Worm (Caenorhabditis elegans) whole organism, late embryonic: ENCODE data around the gene nekl-3.

Experiments
- C08G9.2 ChIP-seq: sonication (generic microtip); optimal IDR thresholded peaks from 2 replicates; lab custom pipeline; 2016; ENCODE audit warnings: mild to moderate bottlenecking, missing genetic modification characterization, moderate library complexity, missing compliant biosample characterization
- F13H6.1 ChIP-seq: sonication (generic microtip); optimal IDR thresholded peaks from 2 replicates; lab custom pipeline; 2016; ENCODE audit warnings: missing genetic modification characterization, missing compliant biosample characterization
- K02D7.2 ChIP-seq: sonication (generic microtip); optimal IDR thresholded peaks from 2 replicates; lab custom pipeline; 2017; ENCODE audit warnings: mild to moderate bottlenecking, missing genetic modification characterization, missing compliant biosample characterization
- K09A11.1 ChIP-seq: sonication (generic microtip); optimal IDR thresholded peaks from 2 replicates; lab custom pipeline; 2017; ENCODE audit warnings: antibody characterized with exemption, mild to moderate bottlenecking, missing genetic modification characterization, missing compliant biosample characterization; ENCODE audit not compliant: insufficient read depth
- T23F11.4 ChIP-seq: fragments of 200-800 bp; sonication (Bioruptor generic); optimal IDR thresholded peaks from 2 replicates; lab custom pipeline; 2018; ENCODE audit warnings: mild to moderate bottlenecking, missing genetic modification characterization, missing compliant biosample characterization
- ahr-1 ChIP-seq: sonication (generic microtip); optimal IDR thresholded peaks from 2 replicates; lab custom pipeline; 2016; ENCODE audit warnings: missing genetic modification characterization, missing compliant biosample characterization
- ceh-2 ChIP-seq: sonication (generic microtip); optimal IDR thresholded peaks from 2 replicates; lab custom pipeline; 2016; ENCODE audit warnings: missing genotype, missing genetic modification characterization, missing compliant biosample characterization
- ceh-24 ChIP-seq: sonication (generic microtip); optimal IDR thresholded peaks from 2 replicates; lab custom pipeline; 2016; ENCODE audit warnings: mild to moderate bottlenecking, missing genetic modification characterization, missing compliant biosample characterization
- ceh-31 ChIP-seq: sonication (generic microtip); optimal IDR thresholded peaks from 2 replicates; lab custom pipeline; 2016; ENCODE audit warnings: missing genetic modification characterization, missing compliant biosample characterization
- ceh-34 ChIP-seq: sonication (generic microtip); optimal IDR thresholded peaks from 2 replicates; lab custom pipeline; 2016; ENCODE audit warnings: mild to moderate bottlenecking, missing genetic modification characterization, missing compliant biosample characterization
- ceh-48 ChIP-seq: sonication (generic microtip); optimal IDR thresholded peaks from 2 replicates; lab custom pipeline; 2016; ENCODE audit warnings: missing genetic modification characterization, inconsistent platforms, missing compliant biosample characterization
- che-1 ChIP-seq: sonication (generic microtip); optimal IDR thresholded peaks from 2 replicates; lab custom pipeline; 2016; ENCODE audit warnings: mild to moderate bottlenecking, missing genetic modification characterization, missing compliant biosample characterization
- dve-1 ChIP-seq: sonication (generic microtip); optimal IDR thresholded peaks from 2 replicates; lab custom pipeline; 2017; ENCODE audit warnings: antibody characterized with exemption, mild to moderate bottlenecking, missing genetic modification characterization, missing compliant biosample characterization
- elt-2 ChIP-seq: sonication (generic microtip); optimal IDR thresholded peaks from 2 replicates; lab custom pipeline; 2016; ENCODE audit warnings: missing genetic modification reagents, missing genetic modification characterization, missing compliant biosample characterization
- fax-1 ChIP-seq: sonication (generic microtip); optimal IDR thresholded peaks from 2 replicates; lab custom pipeline; 2016; ENCODE audit warnings: missing genotype, missing genetic modification characterization, missing compliant biosample characterization
- fkh-10 ChIP-seq: fragments of 150-350 bp; optimal IDR thresholded peaks from 2 replicates; lab custom pipeline; 2014; ENCODE audit warnings: missing biosample characterization, missing genetic modification reagents, missing genetic modification characterization
- hlh-13 ChIP-seq: fragments of 200-800 bp; sonication (Bioruptor generic); optimal IDR thresholded peaks from 2 replicates; lab custom pipeline; 2018; ENCODE audit warnings: mild to moderate bottlenecking, missing genetic modification characterization, missing compliant biosample characterization
- hlh-30 ChIP-seq: sonication (generic microtip); optimal IDR thresholded peaks from 2 replicates; lab custom pipeline; 2017; ENCODE audit warnings: antibody characterized with exemption, missing genetic modification characterization, missing compliant biosample characterization; ENCODE audit not compliant: insufficient read depth
- hlh-8 ChIP-seq: sonication (generic microtip); optimal IDR thresholded peaks from 2 replicates; lab custom pipeline; 2016; ENCODE audit warnings: missing genotype, missing genetic modification characterization, missing compliant biosample characterization
- lim-6 ChIP-seq: sonication (generic microtip); optimal IDR thresholded peaks from 2 replicates; lab custom pipeline; 2016; ENCODE audit warnings: missing genetic modification characterization, missing compliant biosample characterization
- madf-2 ChIP-seq: sonication (generic microtip); optimal IDR thresholded peaks from 2 replicates; lab custom pipeline; 2017; ENCODE audit warnings: missing genetic modification characterization, missing compliant biosample characterization
- mec-3 ChIP-seq: sonication (generic microtip); optimal IDR thresholded peaks from 2 replicates; lab custom pipeline; 2016; ENCODE audit warnings: borderline replicate concordance, missing genetic modification characterization, missing compliant biosample characterization
- pag-3 ChIP-seq: sonication (generic microtip); optimal IDR thresholded peaks from 2 replicates; lab custom pipeline; 2016; ENCODE audit warnings: missing compliant biosample characterization, missing genetic modification characterization, borderline replicate concordance
- pax-1 ChIP-seq: fragments of 150-350 bp; optimal IDR thresholded peaks from 2 replicates; lab custom pipeline; 2014; ENCODE audit warnings: missing biosample characterization, missing genetic modification characterization
- pha-2 ChIP-seq: sonication (generic microtip); optimal IDR thresholded peaks from 2 replicates; lab custom pipeline; 2017; ENCODE audit warnings: mild to moderate bottlenecking, missing genetic modification characterization, missing compliant biosample characterization
- pha-4 ChIP-seq: fragments of 150-350 bp; optimal IDR thresholded peaks from 2 replicates; lab custom pipeline; 2018; ENCODE audit warnings: missing biosample characterization, missing genetic modification reagents, missing genetic modification characterization
- pqm-1 ChIP-seq: sonication (generic microtip); optimal IDR thresholded peaks from 2 replicates; lab custom pipeline; 2016; ENCODE audit warnings: missing genetic modification characterization, missing compliant biosample characterization
- pros-1 ChIP-seq: fragments of 150-350 bp; optimal IDR thresholded peaks from 2 replicates; lab custom pipeline; 2014; ENCODE audit warnings: missing biosample characterization, missing genetic modification reagents, missing genetic modification characterization
- ref-2 ChIP-seq: sonication (generic microtip); optimal IDR thresholded peaks from 2 replicates; lab custom pipeline; 2016; ENCODE audit warnings: missing genetic modification characterization, missing compliant biosample characterization
- rnt-1 ChIP-seq: sonication (generic microtip); optimal IDR thresholded peaks from 2 replicates; lab custom pipeline; 2016; ENCODE audit warnings: missing genetic modification characterization, missing compliant biosample characterization
- syd-9 ChIP-seq: sonication (generic microtip); optimal IDR thresholded peaks from 2 replicates; lab custom pipeline; 2016; ENCODE audit warnings: mild to moderate bottlenecking, missing genetic modification characterization, moderate library complexity, missing compliant biosample characterization
- tbx-2 ChIP-seq: sonication (generic microtip); optimal IDR thresholded peaks from 2 replicates; lab custom pipeline; 2016; ENCODE audit warnings: missing genetic modification characterization, missing compliant biosample characterization
- tbx-7 ChIP-seq: sonication (generic microtip); optimal IDR thresholded peaks from 2 replicates; lab custom pipeline; 2016; ENCODE audit warnings: missing genotype, missing genetic modification characterization, missing compliant biosample characterization
- unc-3 ChIP-seq, 2 experiments: fragments of 200-800 bp in 1 of 2; sonication (Bioruptor generic) in 1 of 2; sonication (generic microtip) in 1 of 2; conservative IDR thresholded peaks in 1 of 2; optimal IDR thresholded peaks in 1 of 2; 2 replicates each; pipeline versions ENCODE4 v1.3.6 to Lab custom; 2016 to 2022; ENCODE audit warnings: missing compliant biosample characterization in 2 of 2, missing genetic modification characterization in 2 of 2, missing genetic modification reagents in 1 of 2
- unc-42 ChIP-seq: sonication (generic microtip); optimal IDR thresholded peaks from 2 replicates; lab custom pipeline; 2016; ENCODE audit warnings: missing genotype, missing genetic modification characterization, missing compliant biosample characterization
- unc-55 ChIP-seq: sonication (generic microtip); optimal IDR thresholded peaks from 2 replicates; lab custom pipeline; 2017; ENCODE audit warnings: missing biosample characterization, missing genetic modification reagents, missing genetic modification characterization
- unc-86 ChIP-seq: sonication (generic microtip); optimal IDR thresholded peaks from 2 replicates; lab custom pipeline; 2016; ENCODE audit warnings: missing genetic modification characterization, missing compliant biosample characterization
- ztf-16 ChIP-seq: sonication (generic microtip); optimal IDR thresholded peaks from 2 replicates; lab custom pipeline; 2017; ENCODE audit warnings: missing genetic modification characterization, missing compliant biosample characterization

The nekl-3 gene

DNA sequence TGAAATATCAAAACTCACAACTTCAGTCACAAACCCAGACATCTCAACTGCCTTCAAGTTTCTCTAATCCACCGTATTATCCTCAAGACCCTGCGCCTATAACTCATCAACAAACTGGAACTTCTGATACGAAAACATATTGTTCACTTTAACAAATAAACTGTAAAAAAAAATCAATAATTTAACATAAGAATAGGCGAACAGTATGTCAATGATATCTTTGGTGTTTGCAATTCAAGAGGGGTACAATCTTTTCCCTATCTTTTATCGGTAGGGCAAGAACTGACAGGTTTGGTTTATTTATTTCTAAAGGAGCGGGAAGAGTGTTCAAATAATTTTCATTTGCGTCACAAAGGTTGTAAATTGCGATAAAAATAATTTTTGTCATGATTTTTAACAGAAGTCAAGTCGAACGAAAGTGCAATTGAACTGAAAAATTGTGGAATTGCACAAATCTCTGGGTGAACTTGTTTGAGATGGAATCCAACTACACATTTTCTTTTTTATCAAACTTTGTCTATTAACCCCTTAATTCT, 28.3 kb downstream of the nekl-3 start (continued):
- peak; percentile 65 for TF ChIP-seq unc-42 (tag; lab: Kevin White, UChicago)
- peak; percentile 67 for TF ChIP-seq ceh-34 (tag; lab: Kevin White, UChicago)
- peak; percentile 64 for TF ChIP-seq elt-2 (tag; lab: Kevin White, UChicago)
- TF ChIP-seq che-1 (tag; lab: Kevin White, UChicago), result no peak
- TF ChIP-seq K09A11.1 (tag; lab: Kevin White, UChicago), result peak; percentile 78
- no peak for TF ChIP-seq lim-6 (tag; lab: Kevin White, UChicago)
- peak; percentile 85 for TF ChIP-seq rnt-1 (tag; lab: Kevin White, UChicago)
- peak; percentile 51 for TF ChIP-seq syd-9
- TF ChIP-seq madf-2 (tag; lab: Kevin White, UChicago), result no peak
- TF ChIP-seq ref-2 (tag; lab: Kevin White, UChicago), result no peak
- TF ChIP-seq mec-3 (tag; lab: Kevin White, UChicago), result no peak
- TF ChIP-seq pqm-1, result peak; percentile 33
- TF ChIP-seq pag-3 (tag; lab: Kevin White, UChicago), result no peak
- TF ChIP-seq ceh-2 (tag; lab: Kevin White, UChicago), result no peak
- TF ChIP-seq C08G9.2, result no peak
- peak; percentile 20 for TF ChIP-seq pax-1 (tag; lab: Kevin White, UChicago)
- TF ChIP-seq unc-3 (GFP tag; conservative IDR thresholded peaks at IDR 0.05; lab: Robert Waterston, UW), result peak; percentile 9; the same call in 1 of the 2 replicates
- peak; percentile 55 for TF ChIP-seq unc-3 (tag; optimal IDR thresholded peaks at IDR 0.05; lab: Kevin White, UChicago)
- peak; percentile 96 for TF ChIP-seq dve-1
- no peak for TF ChIP-seq ahr-1
- no peak for TF ChIP-seq ceh-24 (tag; lab: Kevin White, UChicago)
- TF ChIP-seq hlh-13 (GFP tag; lab: Kevin White, UChicago), result no peak
- TF ChIP-seq ztf-16 (tag; lab: Kevin White, UChicago), result no peak
- peak; percentile 64 for TF ChIP-seq ceh-31 (tag; lab: Kevin White, UChicago)
- TF ChIP-seq fax-1 (tag; lab: Kevin White, UChicago), result no peak

DNA sequence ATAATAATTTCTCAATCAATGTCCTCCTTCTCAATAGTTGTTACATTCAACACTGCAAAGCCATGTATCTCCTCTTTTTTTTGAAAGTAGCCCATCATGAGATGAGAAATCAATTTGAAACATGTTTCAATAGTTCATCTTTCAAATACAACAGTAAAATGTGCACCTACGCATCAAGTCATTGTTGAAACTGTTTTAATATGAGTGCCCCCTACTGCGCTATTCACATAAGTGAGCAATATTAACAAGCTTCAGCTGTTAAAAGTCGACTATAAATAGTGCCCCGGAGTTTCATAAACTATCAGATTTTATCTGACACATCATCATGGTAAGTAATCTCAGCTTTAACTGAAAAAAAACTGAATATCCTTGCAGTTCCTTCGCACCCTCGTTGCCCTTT, 30.8 kb downstream of the nekl-3 start, which contains the start of the genes nspc-15 and F19H6.6:
nspc-15 (plus strand) TSS at position 301 of the 400 bp plus-strand sequence.
F19H6.6 (plus strand) TSS at position 384 of the 400 bp plus-strand sequence.
- no peak for TF ChIP-seq pha-2 (tag; lab: Kevin White, UChicago)
- no peak for TF ChIP-seq ahr-1
- TF ChIP-seq ceh-2 (tag; lab: Kevin White, UChicago), result no peak
- TF ChIP-seq pqm-1, result no peak
- TF ChIP-seq unc-86 (tag; lab: Kevin White, UChicago), result no peak
- TF ChIP-seq dve-1, result no peak
- TF ChIP-seq ref-2 (tag; lab: Kevin White, UChicago), result no peak
- TF ChIP-seq hlh-8, result no peak
- no peak for TF ChIP-seq unc-55
- no peak for TF ChIP-seq ceh-48 (tag; lab: Kevin White, UChicago)
- no peak for TF ChIP-seq fax-1 (tag; lab: Kevin White, UChicago)
- no peak for TF ChIP-seq tbx-7
- no peak for TF ChIP-seq C08G9.2
- no peak for TF ChIP-seq pax-1 (tag; lab: Kevin White, UChicago)
- TF ChIP-seq T23F11.4 (GFP tag; lab: Kevin White, UChicago), result no peak

DNA sequence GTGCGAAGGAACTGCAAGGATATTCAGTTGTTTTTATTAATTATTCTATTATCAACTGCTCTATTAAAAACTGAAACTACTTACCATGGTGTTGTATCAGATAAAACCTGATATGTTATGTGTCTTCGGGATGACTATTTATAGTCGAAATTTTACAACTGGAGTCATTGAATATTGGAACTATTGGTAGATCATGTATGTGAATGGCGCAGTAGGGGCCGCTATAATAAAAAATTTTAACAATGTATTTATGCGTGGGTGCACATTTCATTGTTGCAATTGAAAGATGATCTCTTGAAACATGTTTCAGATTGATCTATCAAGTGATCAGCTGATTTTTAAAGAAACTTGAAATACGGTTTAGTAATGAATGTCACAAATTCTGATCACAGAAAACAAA, 32.3 kb downstream of the nekl-3 start, which contains the start of gene nspc-14:
nspc-14 (minus strand) TSS at position 101 of the 400 bp plus-strand sequence.
- no peak for TF ChIP-seq dve-1
- no peak for TF ChIP-seq pros-1
- no peak for TF ChIP-seq hlh-30
- TF ChIP-seq fkh-10, result no peak
- TF ChIP-seq lim-6 (tag; lab: Kevin White, UChicago), result no peak
- no peak for TF ChIP-seq ceh-48 (tag; lab: Kevin White, UChicago)
- no peak for TF ChIP-seq mec-3 (tag; lab: Kevin White, UChicago)
- TF ChIP-seq K02D7.2 (tag; lab: Kevin White, UChicago), result no peak
- TF ChIP-seq pqm-1, result no peak
- TF ChIP-seq F13H6.1 (tag; lab: Kevin White, UChicago), result no peak
- no peak for TF ChIP-seq fax-1 (tag; lab: Kevin White, UChicago)
- TF ChIP-seq pha-4 (tag; lab: Kevin White, UChicago), result no peak
- no peak for TF ChIP-seq tbx-2 (tag; lab: Kevin White, UChicago)
